Fruit fly (Drosophila melanogaster) whole organism: Measurements from ENCODE around the gene Alh.

Experiments
- CG8478 ChIP-seq: fragments of >200 bp; optimal IDR thresholded peaks from 2 replicates; lab custom pipeline; 2018; ENCODE audit warnings: inconsistent platforms
- Dll ChIP-seq: fragments of >200 bp; optimal IDR thresholded peaks from 2 replicates; lab custom pipeline; 2017
- EcR ChIP-seq, 2 experiments: fragments of >200 bp; optimal IDR thresholded peaks; 2 replicates each; lab custom pipeline; 2017; ENCODE audit warnings: missing biosample characterization in 2 of 2, missing genetic modification characterization in 2 of 2, missing genetic modification reagents in 2 of 2
- pan ChIP-seq: fragments of >200 bp; optimal IDR thresholded peaks from 2 replicates; lab custom pipeline; 2017
- psq ChIP-seq: fragments of >200 bp; optimal IDR thresholded peaks from 2 replicates; lab custom pipeline; 2017
- usp ChIP-seq: fragments of >200 bp; optimal IDR thresholded peaks from 2 replicates; lab custom pipeline; 2017; ENCODE audit warnings: missing biosample characterization, missing genetic modification characterization, mixed read lengths

DNA sequence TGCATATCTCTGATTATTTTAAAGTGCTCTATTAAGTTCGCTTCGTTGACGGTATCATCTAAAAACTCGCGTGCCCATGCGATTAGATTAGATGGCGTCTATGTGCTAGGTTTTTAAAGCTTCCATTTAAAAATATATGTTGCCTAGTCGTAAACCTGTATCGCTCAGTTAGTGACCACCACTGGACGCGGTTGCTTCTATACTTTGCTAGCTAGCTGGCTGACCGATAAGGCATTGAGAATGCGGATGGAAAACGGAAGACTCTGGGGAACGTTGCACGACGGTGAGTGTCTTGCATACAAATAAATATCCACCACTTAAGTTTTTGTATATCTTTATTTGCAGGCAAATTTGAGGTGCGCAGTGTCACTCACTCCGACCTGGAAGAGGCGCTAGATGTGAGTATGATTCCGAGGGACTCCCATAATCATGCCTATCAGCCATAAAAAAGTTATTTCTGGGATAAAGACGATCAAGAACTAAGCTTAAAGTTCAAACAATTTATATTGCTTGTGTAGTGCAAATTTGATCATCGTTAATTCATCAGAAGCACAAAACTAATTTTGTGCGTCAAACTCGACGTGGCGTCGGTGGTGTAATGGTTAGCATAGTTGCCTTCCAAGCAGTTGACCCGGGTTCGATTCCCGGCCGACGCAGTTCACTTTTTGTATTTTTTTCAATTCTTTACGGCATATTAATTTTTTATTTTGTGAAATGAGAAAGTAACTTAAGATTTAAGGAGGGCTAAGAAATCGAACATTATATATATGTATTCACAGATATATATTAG is 5.5 kb upstream of the Alh start, which contains the start of gene CG31248:
- TF ChIP-seq psq (lab: Kevin White, UChicago) (no peak), pan (lab: Kevin White, UChicago) (no peak), usp (GFP tag; lab: Kevin White, UChicago) (no peak), Dll (lab: Kevin White, UChicago) (no peak), CG8478 (lab: Kevin White, UChicago) (no peak), EcR (GFP tag; optimal IDR thresholded peaks at IDR 0.05; lab: Kevin White, UChicago) (no peak)
